Worm (Caenorhabditis elegans) whole organism, young adult: Measurements from ENCODE around the gene irk-1.
A peak's percentile ranks its signal among the peaks of the same experiment; 100 is the strongest.

Experiments used
- C06A6.2 ChIP-seq: fragments of 200-800 bp; sonication (Bioruptor generic); conservative IDR thresholded peaks from 2 replicates; pipeline ENCODE4 v1.3.6; 2022; ENCODE audit warnings: missing genetic modification characterization, missing compliant biosample characterization
- F10E7.11 ChIP-seq: sonication (generic microtip); optimal IDR thresholded peaks from 2 replicates; lab custom pipeline; 2017; ENCODE audit warnings: mild to moderate bottlenecking, missing genetic modification characterization, moderate library complexity, missing compliant biosample characterization
- F52B5.7 ChIP-seq: sonication (generic microtip); optimal IDR thresholded peaks from 2 replicates; lab custom pipeline; 2016; ENCODE audit warnings: mild to moderate bottlenecking, missing genetic modification characterization, missing compliant biosample characterization
- F55B11.4 ChIP-seq: sonication (generic microtip); optimal IDR thresholded peaks from 2 replicates; lab custom pipeline; 2016; ENCODE audit warnings: missing compliant biosample characterization, missing genetic modification characterization, borderline replicate concordance; ENCODE audit not compliant: insufficient read depth
- F57C9.4 ChIP-seq: sonication (generic microtip); optimal IDR thresholded peaks from 2 replicates; lab custom pipeline; 2017; ENCODE audit warnings: mild to moderate bottlenecking, missing genetic modification characterization, missing compliant biosample characterization
- K12H6.12 ChIP-seq: fragments of 200-800 bp; sonication (Bioruptor generic); optimal IDR thresholded peaks from 2 replicates; lab custom pipeline; 2018; ENCODE audit warnings: mild to moderate bottlenecking, missing genetic modification characterization, missing compliant biosample characterization
- Y53G8AR.9 ChIP-seq: fragments of 200-800 bp; sonication (Bioruptor generic); conservative IDR thresholded peaks from 2 replicates; pipeline ENCODE4 v1.3.6; 2022; ENCODE audit warnings: missing genetic modification reagents, missing genetic modification characterization, missing compliant biosample characterization
- Y56A3A.18 ChIP-seq: fragments of 200-800 bp; sonication (Bioruptor generic); IDR thresholded peaks from 2 replicates; pipeline ENCODE4 v1.3.6; 2022; ENCODE audit warnings: missing genetic modification reagents, missing genetic modification characterization, missing compliant biosample characterization
- Y67H2A.10 ChIP-seq: fragments of 200-800 bp; sonication (Bioruptor generic); conservative IDR thresholded peaks from 2 replicates; pipeline ENCODE4 v1.3.6; 2022; ENCODE audit warnings: missing genetic modification reagents, missing genetic modification characterization, missing compliant biosample characterization
- Y95B8A.8 ChIP-seq: fragments of 200-800 bp; sonication (Bioruptor generic); IDR thresholded peaks from 2 replicates; pipeline ENCODE4 v1.3.6; 2022; ENCODE audit warnings: missing genetic modification reagents, missing genetic modification characterization, missing compliant biosample characterization
- ZK185.1 ChIP-seq: sonication (generic microtip); optimal IDR thresholded peaks from 2 replicates; lab custom pipeline; 2016; ENCODE audit warnings: mild to moderate bottlenecking, missing genetic modification characterization, missing compliant biosample characterization; ENCODE audit not compliant: poor library complexity, severe bottlenecking
- ama-1 ChIP-seq, 3 experiments: fragments of 150-350 bp in 1 of 3; sonication (generic microtip) in 2 of 3; optimal IDR thresholded peaks; 2 replicates each; lab custom pipeline; 2014 to 2018; ENCODE audit warnings: missing biosample characterization in 2 of 3, missing genetic modification characterization in 2 of 3, missing genetic modification reagents in 2 of 3
- attf-5 ChIP-seq: fragments of 200-800 bp; sonication (Bioruptor generic); optimal IDR thresholded peaks from 2 replicates; lab custom pipeline; 2018; ENCODE audit warnings: mild to moderate bottlenecking, missing genetic modification characterization, missing compliant biosample characterization
- cebp-1 ChIP-seq, 2 experiments: fragments of 200-800 bp in 1 of 2; sonication (Bioruptor generic) in 1 of 2; sonication (generic microtip) in 1 of 2; IDR thresholded peaks in 1 of 2; optimal IDR thresholded peaks in 1 of 2; 2 replicates each; pipeline versions ENCODE4 v1.3.6 to Lab custom; 2017 to 2022; ENCODE audit warnings: missing compliant biosample characterization in 2 of 2, missing genetic modification characterization in 2 of 2, mild to moderate bottlenecking in 1 of 2, missing genetic modification reagents in 1 of 2, moderate library complexity in 1 of 2
- ceh-91 ChIP-seq: fragments of 200-800 bp; sonication (Bioruptor generic); IDR thresholded peaks from 2 replicates; pipeline ENCODE4 v1.3.6; 2022; ENCODE audit warnings: missing genetic modification reagents, missing genetic modification characterization, missing compliant biosample characterization
- chd-7 ChIP-seq: sonication (generic microtip); optimal IDR thresholded peaks from 2 replicates; lab custom pipeline; 2016; ENCODE audit warnings: mild to moderate bottlenecking, missing genetic modification characterization, moderate library complexity, missing compliant biosample characterization
- dox-1 ChIP-seq: fragments of 200-800 bp; sonication (Bioruptor generic); IDR thresholded peaks from 2 replicates; pipeline ENCODE4 v1.3.6; 2022; ENCODE audit warnings: missing genetic modification reagents, missing genetic modification characterization, missing compliant biosample characterization
- dpl-1 ChIP-seq: fragments of 150-350 bp; optimal IDR thresholded peaks from 2 replicates; lab custom pipeline; 2014; ENCODE audit warnings: missing biosample characterization, missing genetic modification reagents, missing genetic modification characterization
- egl-44 ChIP-seq: fragments of 200-800 bp; sonication (Bioruptor generic); IDR thresholded peaks from 2 replicates; pipeline ENCODE4 v1.3.6; 2022; ENCODE audit warnings: missing genetic modification reagents, missing genetic modification characterization, missing compliant biosample characterization
- ets-4 ChIP-seq: fragments of 200-800 bp; sonication (Bioruptor generic); optimal IDR thresholded peaks from 2 replicates; lab custom pipeline; 2018; ENCODE audit warnings: mild to moderate bottlenecking, missing genetic modification characterization, missing compliant biosample characterization
- fkh-3 ChIP-seq: sonication (generic microtip); optimal IDR thresholded peaks from 2 replicates; lab custom pipeline; 2016; ENCODE audit warnings: mild to moderate bottlenecking, missing genetic modification characterization, missing compliant biosample characterization
- hlh-12 ChIP-seq: sonication (generic microtip); optimal IDR thresholded peaks from 2 replicates; lab custom pipeline; 2016; ENCODE audit warnings: missing genetic modification characterization, missing compliant biosample characterization
- hmg-1.2 ChIP-seq: fragments of 200-800 bp; sonication (Bioruptor generic); IDR thresholded peaks from 2 replicates; pipeline ENCODE4 v1.3.6; 2022; ENCODE audit warnings: missing genetic modification reagents, missing genetic modification characterization, missing compliant biosample characterization
- hmg-20 ChIP-seq: fragments of 200-800 bp; sonication (Bioruptor generic); IDR thresholded peaks from 2 replicates; pipeline ENCODE4 v1.3.6; 2022; ENCODE audit warnings: missing genetic modification reagents, missing genetic modification characterization, missing compliant biosample characterization
- hsf-1 ChIP-seq: fragments of 200-800 bp; sonication (Bioruptor generic); IDR thresholded peaks from 2 replicates; pipeline ENCODE4 v1.3.6; 2022; ENCODE audit warnings: missing genetic modification reagents, missing genetic modification characterization, missing compliant biosample characterization
- lin-35 ChIP-seq, 3 experiments: fragments of 150-350 bp in 2 of 3; sonication (generic microtip) in 1 of 3; optimal IDR thresholded peaks; 2 replicates each; lab custom pipeline; 2014 to 2018; ENCODE audit warnings: missing biosample characterization in 3 of 3, missing genetic modification characterization in 3 of 3, missing genetic modification reagents in 3 of 3
- lin-54 ChIP-seq: fragments of 200-800 bp; sonication (Bioruptor generic); optimal IDR thresholded peaks from 2 replicates; lab custom pipeline; 2018; ENCODE audit warnings: mild to moderate bottlenecking, missing genetic modification characterization, missing compliant biosample characterization
- lsl-1 ChIP-seq: fragments of 200-800 bp; sonication (Bioruptor generic); optimal IDR thresholded peaks from 2 replicates; lab custom pipeline; 2018; ENCODE audit warnings: mild to moderate bottlenecking, missing genetic modification characterization, moderate library complexity, missing compliant biosample characterization
- lsy-27 ChIP-seq: sonication (generic microtip); optimal IDR thresholded peaks from 2 replicates; lab custom pipeline; 2017; ENCODE audit warnings: missing genetic modification characterization, mild to moderate bottlenecking, missing compliant biosample characterization, antibody characterized with exemption, missing genotype, borderline replicate concordance; ENCODE audit not compliant: insufficient read depth
- madf-10 ChIP-seq: sonication (generic microtip); optimal IDR thresholded peaks from 2 replicates; lab custom pipeline; 2016; ENCODE audit warnings: mild to moderate bottlenecking, missing genetic modification characterization, missing compliant biosample characterization
- mcd-1 ChIP-seq: fragments of 200-800 bp; sonication (Bioruptor generic); IDR thresholded peaks from 2 replicates; pipeline ENCODE4 v1.3.6; 2022; ENCODE audit warnings: missing genetic modification reagents, missing genetic modification characterization, missing compliant biosample characterization
- nfya-1 ChIP-seq: sonication (generic microtip); optimal IDR thresholded peaks from 2 replicates; lab custom pipeline; 2017; ENCODE audit warnings: antibody characterized with exemption, missing compliant biosample characterization, missing genetic modification characterization, borderline replicate concordance; ENCODE audit not compliant: insufficient read depth
- nfya-2 ChIP-seq: fragments of 200-800 bp; sonication (Bioruptor generic); IDR thresholded peaks from 2 replicates; pipeline ENCODE4 v1.3.6; 2022; ENCODE audit warnings: missing genetic modification reagents, missing genetic modification characterization, missing compliant biosample characterization
- nhr-27 ChIP-seq: fragments of 200-800 bp; sonication (Bioruptor generic); optimal IDR thresholded peaks from 2 replicates; lab custom pipeline; 2018; ENCODE audit warnings: mild to moderate bottlenecking, missing genetic modification characterization, moderate library complexity, missing compliant biosample characterization
- nhr-80 ChIP-seq: sonication (generic microtip); optimal IDR thresholded peaks from 2 replicates; lab custom pipeline; 2016; ENCODE audit warnings: missing genetic modification characterization, missing compliant biosample characterization
- pha-4 ChIP-seq: fragments of 150-350 bp; sonication (generic microtip); optimal IDR thresholded peaks from 2 replicates; lab custom pipeline; 2014; ENCODE audit warnings: missing biosample characterization, missing genetic modification reagents, missing genetic modification characterization
- sdz-38 ChIP-seq: sonication (generic microtip); optimal IDR thresholded peaks from 2 replicates; lab custom pipeline; 2016; ENCODE audit warnings: missing genotype, missing genetic modification characterization, missing compliant biosample characterization
- sea-2 ChIP-seq: fragments of 200-800 bp; sonication (Bioruptor generic); IDR thresholded peaks from 2 replicates; pipeline ENCODE4 v1.3.6; 2022; ENCODE audit warnings: missing genetic modification characterization, missing compliant biosample characterization
- snpc-4 ChIP-seq, 5 experiments: fragments of 150-350 bp in 1 of 5; sonication (generic microtip) in 4 of 5; optimal IDR thresholded peaks; 2 replicates each; lab custom pipeline; 2014 to 2018; ENCODE audit warnings: missing genetic modification characterization in 5 of 5, missing biosample characterization in 3 of 5, antibody characterized with exemption in 2 of 5, mild to moderate bottlenecking in 2 of 5, missing compliant biosample characterization in 2 of 5, missing genotype in 2 of 5, moderate library complexity in 2 of 5, missing genetic modification reagents in 1 of 5
- unc-130 ChIP-seq: sonication (generic microtip); optimal IDR thresholded peaks from 2 replicates; lab custom pipeline; 2016; ENCODE audit warnings: missing genetic modification reagents, missing genetic modification characterization, missing compliant biosample characterization
- unc-62 ChIP-seq: fragments of 150-350 bp; optimal IDR thresholded peaks from 2 replicates; lab custom pipeline; 2014; ENCODE audit warnings: missing biosample characterization, missing genetic modification reagents, missing genetic modification characterization
- zim-3 ChIP-seq: sonication (generic microtip); optimal IDR thresholded peaks from 2 replicates; lab custom pipeline; 2017; ENCODE audit warnings: mild to moderate bottlenecking, missing genetic modification characterization, moderate library complexity, missing compliant biosample characterization
- ztf-22 ChIP-seq: fragments of 200-800 bp; sonication (Bioruptor generic); optimal IDR thresholded peaks from 2 replicates; lab custom pipeline; 2018; ENCODE audit warnings: mild to moderate bottlenecking, missing genetic modification characterization, moderate library complexity, missing compliant biosample characterization

The irk-1 gene

DNA sequence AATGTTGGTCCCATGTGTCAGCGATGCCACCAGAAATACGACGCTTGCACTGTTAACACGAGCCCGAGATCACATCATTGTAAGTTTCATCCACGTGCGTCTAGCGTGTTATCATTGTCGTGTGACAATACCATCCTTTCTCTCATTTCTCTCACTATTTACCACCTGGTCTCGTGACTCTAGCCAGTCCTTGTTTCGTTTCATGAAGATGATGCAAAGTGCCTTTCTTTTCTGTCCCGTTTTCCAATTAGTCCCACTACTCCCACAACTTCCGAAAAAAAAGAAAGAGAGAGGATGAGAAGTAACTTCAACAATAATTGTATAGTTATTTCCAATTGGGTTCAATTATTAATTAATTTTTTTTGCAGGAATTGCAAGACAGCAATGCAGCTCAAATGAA lies 35.0 kb downstream of the irk-1 start:
- TF ChIP-seq lin-35 (GFP tag; optimal IDR thresholded peaks at IDR 0.05; lab: Kevin White, UChicago) (peak in 1 of 3 experiments; percentile 17), F10E7.11 (tag; lab: Kevin White, UChicago) (no peak), ZK185.1 (tag; lab: Kevin White, UChicago) (peak; percentile 36), ama-1 (optimal IDR thresholded peaks at IDR 0.05; lab: Kevin White, UChicago) (peak; percentile 88), ama-1 (GFP tag; optimal IDR thresholded peaks at IDR 0.05; lab: Kevin White, UChicago) (no peak), pha-4 (peak; percentile 85), fkh-3 (tag; lab: Kevin White, UChicago) (no peak), hmg-1.2 (GFP tag; lab: Robert Waterston, UW) (peak; percentile 14; the same call in 1 of the 2 replicates), Y95B8A.8 (GFP tag; lab: Robert Waterston, UW) (no peak), F57C9.4 (tag; lab: Kevin White, UChicago) (no peak), C06A6.2 (peak; percentile 60; the same call in 1 of the 2 replicates), chd-7 (tag; lab: Kevin White, UChicago) (peak; percentile 2), sdz-38 (tag; lab: Kevin White, UChicago) (no peak), lsy-27 (no peak), lin-54 (GFP tag; lab: Kevin White, UChicago) (peak; percentile 10), nfya-1 (tag; lab: Kevin White, UChicago) (no peak), nhr-80 (tag; lab: Kevin White, UChicago) (peak; percentile 51), Y67H2A.10 (GFP tag; lab: Robert Waterston, UW) (no peak), mcd-1 (no peak), sea-2 (GFP tag; lab: Robert Waterston, UW) (no peak), madf-10 (peak; percentile 25), cebp-1 (GFP tag; IDR thresholded peaks at IDR 0.05; lab: Robert Waterston, UW) (no peak), cebp-1 (tag; optimal IDR thresholded peaks at IDR 0.05; lab: Kevin White, UChicago) (peak; percentile 21), unc-130 (GFP tag; lab: Kevin White, UChicago) (no peak)

DNA sequence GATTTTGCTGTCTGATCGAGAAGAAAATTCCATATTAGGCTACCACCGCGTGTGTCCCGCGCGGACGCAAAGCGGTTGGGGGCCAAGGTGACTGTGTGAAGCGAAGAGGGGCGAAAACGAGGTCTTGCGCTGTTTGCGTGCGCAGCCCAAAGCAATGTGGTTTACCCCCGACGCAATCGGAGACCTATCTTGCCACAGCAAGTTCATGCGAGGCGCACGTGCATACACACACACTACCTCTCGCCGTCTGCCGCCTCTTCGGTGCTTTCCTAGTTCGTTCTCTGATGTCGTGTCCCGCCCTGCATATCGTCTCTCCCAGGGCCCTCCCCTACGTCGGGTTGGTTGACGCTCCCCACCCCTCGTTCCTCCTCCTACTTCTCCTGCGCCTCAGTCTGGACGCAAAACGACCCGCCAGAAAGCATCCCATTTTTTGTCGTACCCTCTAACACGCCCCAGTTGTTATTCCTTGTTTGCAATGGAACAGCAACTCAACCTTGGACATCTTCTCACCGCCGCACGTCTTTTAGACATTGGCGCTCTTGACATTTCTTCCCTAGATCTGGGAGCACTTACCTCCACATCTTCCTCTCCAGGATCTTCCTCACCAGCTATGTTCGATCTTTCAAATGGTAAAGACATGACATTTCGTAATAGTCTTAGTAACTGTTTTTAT lies 35.8 kb downstream of the irk-1 start, which contains the start of gene mdl-1:
mdl-1 (plus strand) TSS at position 341 of the 673 bp plus-strand sequence.
- TF ChIP-seq C06A6.2 (peak; percentile 48; the same call in 1 of the 2 replicates), nhr-27 (peak; percentile 53), hlh-12 (tag; lab: Kevin White, UChicago) (no peak), snpc-4 (GFP tag; optimal IDR thresholded peaks at IDR 0.05; lab: Kevin White, UChicago) (peak; percentile 39), snpc-4 (tag; optimal IDR thresholded peaks at IDR 0.05; lab: Kevin White, UChicago) (peak in 3 of 4 experiments; percentile 10 to 23 (median 16)), lsl-1 (GFP tag; lab: Kevin White, UChicago) (no peak), zim-3 (tag; lab: Kevin White, UChicago) (peak; percentile 4), dox-1 (GFP tag; lab: Robert Waterston, UW) (peak; percentile 70), ceh-91 (GFP tag; lab: Robert Waterston, UW) (no peak), ztf-22 (GFP tag; lab: Kevin White, UChicago) (peak; percentile 64), F52B5.7 (tag; lab: Kevin White, UChicago) (peak; percentile 71), F55B11.4 (tag; lab: Kevin White, UChicago) (no peak), dpl-1 (GFP tag; lab: Kevin White, UChicago) (no peak), hmg-20 (GFP tag; lab: Robert Waterston, UW) (no peak), lin-35 (GFP tag; optimal IDR thresholded peaks at IDR 0.05; lab: Kevin White, UChicago) (peak in 1 of 3 experiments; percentile 14), hsf-1 (GFP tag; lab: Robert Waterston, UW) (no peak), attf-5 (GFP tag; lab: Kevin White, UChicago) (peak; percentile 64), ets-4 (GFP tag; lab: Kevin White, UChicago) (no peak), nfya-2 (GFP tag; lab: Robert Waterston, UW) (no peak), Y53G8AR.9 (GFP tag; lab: Robert Waterston, UW) (0 out of 2 replicates have a peak, but pooled peaks have one; percentile 7), K12H6.12 (tag; lab: Kevin White, UChicago) (peak; percentile 92), Y56A3A.18 (GFP tag; lab: Robert Waterston, UW) (no peak), egl-44 (GFP tag; lab: Robert Waterston, UW) (peak; percentile 51; the same call in 1 of the 2 replicates), cebp-1 (GFP tag; IDR thresholded peaks at IDR 0.05; lab: Robert Waterston, UW) (peak; percentile 69), cebp-1 (tag; optimal IDR thresholded peaks at IDR 0.05; lab: Kevin White, UChicago) (peak; percentile 85), unc-62 (no peak), F10E7.11 (tag; lab: Kevin White, UChicago) (no peak), hmg-1.2 (GFP tag; lab: Robert Waterston, UW) (peak; percentile 68), nhr-80 (tag; lab: Kevin White, UChicago) (peak; percentile 37)
